Worm (Caenorhabditis elegans): ENCODE data around the gene col-86.

ce11 chrII:13073742-13074141 lies 24.3 kb downstream of the col-86 start:
- TF ChIP-seq unc-62 (GFP tag; optimal IDR thresholded peaks at IDR 0.05): no peak
- TF ChIP-seq fkh-2 (tag; optimal IDR thresholded peaks at IDR 0.05): no peak
- TF ChIP-seq nhr-11 (tag; optimal IDR thresholded peaks at IDR 0.05): no peak
- no peak for TF ChIP-seq aly-2 (tag; optimal IDR thresholded peaks at IDR 0.05)
- no peak for TF ChIP-seq nhr-28 (tag; optimal IDR thresholded peaks at IDR 0.05)
- no peak for TF ChIP-seq pqm-1 (tag; optimal IDR thresholded peaks at IDR 0.05)
- TF ChIP-seq fkh-10 (GFP tag; optimal IDR thresholded peaks at IDR 0.05): no peak
- no peak for TF ChIP-seq skn-1 (tag; optimal IDR thresholded peaks at IDR 0.05)
